Worm (Caenorhabditis elegans) whole organism, L1 larva: ENCODE data around the gene pri-1.

Source experiments
- C04F5.9 ChIP-seq: sonication (generic microtip); optimal IDR thresholded peaks from 2 replicates; lab custom pipeline; 2016; ENCODE audit warnings: missing genetic modification characterization, missing compliant biosample characterization
- C16A3.4 ChIP-seq: fragments of 150-350 bp; optimal IDR thresholded peaks from 2 replicates; lab custom pipeline; 2014; ENCODE audit warnings: missing biosample characterization, missing genetic modification characterization
- F16B12.6 ChIP-seq: fragments of 150-350 bp; optimal IDR thresholded peaks from 2 replicates; lab custom pipeline; 2014; ENCODE audit warnings: missing biosample characterization, missing genetic modification characterization
- aha-1 ChIP-seq: fragments of 150-350 bp; optimal IDR thresholded peaks from 2 replicates; lab custom pipeline; 2014; ENCODE audit warnings: missing biosample characterization, missing genetic modification characterization
- alr-1 ChIP-seq: fragments of 200-800 bp; sonication (Bioruptor generic); optimal IDR thresholded peaks from 2 replicates; lab custom pipeline; 2018; ENCODE audit warnings: borderline replicate concordance, mild to moderate bottlenecking, missing genetic modification characterization, missing compliant biosample characterization
- ama-1 ChIP-seq: fragments of 150-350 bp; optimal IDR thresholded peaks from 2 replicates; lab custom pipeline; 2014
- blmp-1 ChIP-seq: fragments of 150-350 bp; optimal IDR thresholded peaks from 2 replicates; lab custom pipeline; 2014; ENCODE audit warnings: missing biosample characterization, missing genetic modification characterization
- ceh-63 ChIP-seq: fragments of 200-800 bp; sonication (Bioruptor generic); optimal IDR thresholded peaks from 2 replicates; lab custom pipeline; 2018; ENCODE audit warnings: mild to moderate bottlenecking, missing genetic modification characterization, missing compliant biosample characterization
- ceh-82 ChIP-seq, 3 experiments: fragments of 150-350 bp in 1 of 3; sonication (generic microtip) in 2 of 3; optimal IDR thresholded peaks; 2 replicates each; lab custom pipeline; 2014 to 2017; ENCODE audit warnings: missing biosample characterization in 3 of 3, missing genetic modification characterization in 3 of 3
- ceh-90 ChIP-seq: sonication (generic microtip); optimal IDR thresholded peaks from 2 replicates; lab custom pipeline; 2016; ENCODE audit warnings: missing genetic modification characterization, missing compliant biosample characterization
- ces-1 ChIP-seq: fragments of 150-350 bp; optimal IDR thresholded peaks from 2 replicates; lab custom pipeline; 2014; ENCODE audit warnings: missing biosample characterization, missing genetic modification reagents, missing genetic modification characterization
- dpl-1 ChIP-seq, 3 experiments: fragments of 150-350 bp in 2 of 3; sonication (generic microtip) in 1 of 3; optimal IDR thresholded peaks; 2 replicates each; lab custom pipeline; 2014 to 2017; ENCODE audit warnings: missing biosample characterization in 3 of 3, missing genetic modification characterization in 3 of 3, missing genetic modification reagents in 3 of 3
- dsc-1 ChIP-seq: sonication (generic microtip); optimal IDR thresholded peaks from 2 replicates; lab custom pipeline; 2016; ENCODE audit warnings: mild to moderate bottlenecking, missing genetic modification characterization, missing compliant biosample characterization
- efl-1 ChIP-seq, 4 experiments: fragments of 150-350 bp; optimal IDR thresholded peaks in 3 of 4; peaks in 1 of 4; 1 replicate in 1 of 4; 2 replicates in 3 of 4; lab custom pipeline; 2014; ENCODE audit warnings: missing biosample characterization in 2 of 4, missing genetic modification characterization in 2 of 4, missing genetic modification reagents in 2 of 4
- fkh-4 ChIP-seq: sonication (generic microtip); optimal IDR thresholded peaks from 2 replicates; lab custom pipeline; 2016; ENCODE audit warnings: missing compliant biosample characterization, missing genetic modification characterization, borderline replicate concordance
- isw-1 ChIP-seq: fragments of 200-800 bp; sonication (Bioruptor generic); IDR thresholded peaks from 2 replicates; pipeline ENCODE4 v1.3.6; 2022; ENCODE audit warnings: missing genetic modification characterization, missing compliant biosample characterization
- jun-1 ChIP-seq: fragments of 150-350 bp; optimal IDR thresholded peaks from 2 replicates; lab custom pipeline; 2014; ENCODE audit warnings: missing biosample characterization, missing genetic modification reagents, missing genetic modification characterization
- lin-13 ChIP-seq: fragments of 150-350 bp; optimal IDR thresholded peaks from 2 replicates; lab custom pipeline; 2014; ENCODE audit warnings: missing biosample characterization, missing genetic modification reagents, missing genetic modification characterization
- lin-14 ChIP-seq: fragments of 200-800 bp; sonication (Bioruptor generic); optimal IDR thresholded peaks from 2 replicates; lab custom pipeline; 2018; ENCODE audit warnings: mild to moderate bottlenecking, missing genetic modification characterization, moderate library complexity, missing compliant biosample characterization
- lin-15B ChIP-seq: fragments of 150-350 bp; sonication (generic microtip); optimal IDR thresholded peaks from 3 replicates; lab custom pipeline; 2014; ENCODE audit warnings: missing biosample characterization, missing genetic modification characterization
- lin-35 ChIP-seq, 2 experiments: fragments of 150-350 bp; optimal IDR thresholded peaks; 2 replicates each; lab custom pipeline; 2014; ENCODE audit warnings: missing biosample characterization in 2 of 2, missing genetic modification characterization in 2 of 2, missing genetic modification reagents in 2 of 2
- lin-39 ChIP-seq: fragments of 150-350 bp; optimal IDR thresholded peaks from 2 replicates; lab custom pipeline; 2014; ENCODE audit warnings: missing biosample characterization, missing genetic modification reagents, missing genetic modification characterization
- lir-3 ChIP-seq: sonication (generic microtip); optimal IDR thresholded peaks from 2 replicates; lab custom pipeline; 2016; ENCODE audit warnings: mild to moderate bottlenecking, missing genetic modification characterization, moderate library complexity, missing compliant biosample characterization; ENCODE audit not compliant: poor library complexity
- lsy-2 ChIP-seq, 2 experiments: fragments of 150-350 bp; optimal IDR thresholded peaks; 2 replicates each; lab custom pipeline; 2014; ENCODE audit warnings: missing biosample characterization in 2 of 2, missing genetic modification characterization in 2 of 2
- mab-9 ChIP-seq: fragments of 200-800 bp; sonication (Bioruptor generic); IDR thresholded peaks from 2 replicates; pipeline ENCODE4 v1.3.6; 2022; ENCODE audit warnings: missing genetic modification reagents, missing genetic modification characterization, missing compliant biosample characterization
- mep-1 ChIP-seq: fragments of 150-350 bp; optimal IDR thresholded peaks from 2 replicates; lab custom pipeline; 2014; ENCODE audit warnings: missing biosample characterization, missing genetic modification characterization
- nhr-20 ChIP-seq: sonication (generic microtip); optimal IDR thresholded peaks from 2 replicates; lab custom pipeline; 2016; ENCODE audit warnings: mild to moderate bottlenecking, missing genetic modification characterization, missing compliant biosample characterization
- nhr-47 ChIP-seq: sonication (generic microtip); optimal IDR thresholded peaks from 2 replicates; lab custom pipeline; 2016; ENCODE audit warnings: mild to moderate bottlenecking, missing genetic modification characterization, moderate library complexity, missing compliant biosample characterization
- nhr-71 ChIP-seq: sonication (generic microtip); optimal IDR thresholded peaks from 2 replicates; lab custom pipeline; 2016; ENCODE audit warnings: mild to moderate bottlenecking, missing genetic modification characterization, moderate library complexity, missing compliant biosample characterization
- nhr-85 ChIP-seq: sonication (generic microtip); peaks from one replicate; lab custom pipeline; 2016; ENCODE audit warnings: missing genetic modification characterization, inconsistent platforms, missing compliant biosample characterization
- pag-3 ChIP-seq: sonication (generic microtip); optimal IDR thresholded peaks from 2 replicates; lab custom pipeline; 2017; ENCODE audit warnings: missing genetic modification characterization, mild to moderate bottlenecking, missing compliant biosample characterization, antibody characterized with exemption, borderline replicate concordance; ENCODE audit not compliant: insufficient read depth
- rnt-1 ChIP-seq: sonication (generic microtip); optimal IDR thresholded peaks from 2 replicates; lab custom pipeline; 2016; ENCODE audit warnings: mild to moderate bottlenecking, missing genetic modification characterization, moderate library complexity, missing compliant biosample characterization
- skn-1 ChIP-seq: fragments of 150-350 bp; optimal IDR thresholded peaks from 2 replicates; lab custom pipeline; 2014; ENCODE audit warnings: missing biosample characterization, missing genetic modification characterization
- snpc-4 ChIP-seq: fragments of 150-350 bp; optimal IDR thresholded peaks from 2 replicates; lab custom pipeline; 2014; ENCODE audit warnings: missing biosample characterization, missing genetic modification characterization
- sox-4 ChIP-seq: sonication (generic microtip); optimal IDR thresholded peaks from 2 replicates; lab custom pipeline; 2016; ENCODE audit warnings: missing genetic modification characterization, missing compliant biosample characterization
- sptf-1 ChIP-seq: fragments of 150-350 bp; optimal IDR thresholded peaks from 2 replicates; lab custom pipeline; 2014; ENCODE audit warnings: missing biosample characterization, missing genetic modification characterization
- sup-37 ChIP-seq: fragments of 200-800 bp; sonication (Bioruptor generic); optimal IDR thresholded peaks from 2 replicates; lab custom pipeline; 2018; ENCODE audit warnings: mild to moderate bottlenecking, missing genetic modification characterization, missing compliant biosample characterization
- swsn-7 ChIP-seq: sonication (generic microtip); optimal IDR thresholded peaks from 2 replicates; lab custom pipeline; 2016; ENCODE audit warnings: missing genetic modification characterization, missing compliant biosample characterization
- unc-130 ChIP-seq: fragments of 150-350 bp; optimal IDR thresholded peaks from 2 replicates; lab custom pipeline; 2017; ENCODE audit warnings: missing biosample characterization, missing genetic modification characterization, inconsistent platforms
- unc-30 ChIP-seq: sonication (generic microtip); optimal IDR thresholded peaks from 2 replicates; lab custom pipeline; 2017; ENCODE audit warnings: missing biosample characterization, missing genetic modification characterization
- unc-86 ChIP-seq: sonication (generic microtip); optimal IDR thresholded peaks from 2 replicates; lab custom pipeline; 2016; ENCODE audit warnings: missing genetic modification characterization, missing compliant biosample characterization
- xbp-1 ChIP-seq: sonication (generic microtip); optimal IDR thresholded peaks from 2 replicates; lab custom pipeline; 2016; ENCODE audit warnings: missing genetic modification characterization, missing compliant biosample characterization
- zip-4 ChIP-seq: fragments of 200-800 bp; sonication (Bioruptor generic); optimal IDR thresholded peaks from 2 replicates; lab custom pipeline; 2018; ENCODE audit warnings: mild to moderate bottlenecking, missing genetic modification characterization, moderate library complexity, missing compliant biosample characterization
- ztf-11 ChIP-seq, 2 experiments: sonication (generic microtip); optimal IDR thresholded peaks; 2 replicates each; lab custom pipeline; 2016 to 2017; ENCODE audit warnings: missing genetic modification characterization in 2 of 2, missing biosample characterization in 1 of 2, missing compliant biosample characterization in 1 of 2
- ztf-4 ChIP-seq: fragments of 150-350 bp; optimal IDR thresholded peaks from 2 replicates; lab custom pipeline; 2014; ENCODE audit warnings: missing biosample characterization, missing genetic modification characterization

pri-1 gene

ce11 chrIII:9617599-9618262 is 3.6 kb upstream of the pri-1 start:
- peak; percentile 1 for TF ChIP-seq lin-14 (GFP tag; lab: Kevin White, UChicago)
- TF ChIP-seq pag-3 (tag; lab: Kevin White, UChicago) = no peak
- no peak for TF ChIP-seq isw-1 (GFP tag; lab: Robert Waterston, UW)
- no peak for TF ChIP-seq efl-1 (optimal IDR thresholded peaks at IDR 0.05; lab: Kevin White, UChicago)
- peak in 1 of 2 experiments; percentile 16 for TF ChIP-seq efl-1 (GFP tag; optimal IDR thresholded peaks at IDR 0.05 in 1 of 2; lab: Kevin White, UChicago)
- no peak for TF ChIP-seq nhr-47 (tag; lab: Kevin White, UChicago)
- TF ChIP-seq xbp-1 = no peak
- peak in 1 of 3 experiments; percentile 8 for TF ChIP-seq dpl-1 (GFP tag; optimal IDR thresholded peaks at IDR 0.05; lab: Kevin White, UChicago)
- no peak for TF ChIP-seq lsy-2 (tag; optimal IDR thresholded peaks at IDR 0.05; lab: Kevin White, UChicago)
- peak; percentile 13 for TF ChIP-seq blmp-1
- no peak for TF ChIP-seq sox-4 (tag; lab: Kevin White, UChicago)
- TF ChIP-seq zip-4 (GFP tag; lab: Kevin White, UChicago) = no peak
- no peak for TF ChIP-seq mab-9 (GFP tag; lab: Robert Waterston, UW)
- no peak for TF ChIP-seq ama-1 (lab: Kevin White, UChicago)
- TF ChIP-seq aha-1 (tag; lab: Kevin White, UChicago) = no peak
- TF ChIP-seq ces-1 (GFP tag; lab: Kevin White, UChicago) = no peak
- TF ChIP-seq nhr-85 (tag; lab: Kevin White, UChicago) = peak; percentile 67
- TF ChIP-seq unc-130 = no peak
- no peak for TF ChIP-seq ceh-82 (tag; optimal IDR thresholded peaks at IDR 0.05; lab: Kevin White, UChicago)
- no peak for TF ChIP-seq unc-30 (tag; lab: Kevin White, UChicago)
- no peak for TF ChIP-seq ztf-11 (tag; optimal IDR thresholded peaks at IDR 0.05; lab: Kevin White, UChicago)
- peak; percentile 17 for TF ChIP-seq mep-1 (tag; lab: Kevin White, UChicago)
- no peak for TF ChIP-seq alr-1 (tag; lab: Kevin White, UChicago)
- no peak for TF ChIP-seq skn-1
- no peak for TF ChIP-seq snpc-4 (tag; lab: Kevin White, UChicago)
- no peak for TF ChIP-seq ceh-63
- TF ChIP-seq jun-1 = no peak
- TF ChIP-seq nhr-71 = no peak

ce11 chrIII:9616933-9617332 is 2.9 kb upstream of the pri-1 start:
- TF ChIP-seq sup-37 (GFP tag; lab: Kevin White, UChicago) (no peak), efl-1 (optimal IDR thresholded peaks at IDR 0.05; lab: Kevin White, UChicago) (no peak), efl-1 (GFP tag; optimal IDR thresholded peaks at IDR 0.05 in 1 of 2; lab: Kevin White, UChicago) (peak in 1 of 2 experiments; percentile 17)

- peak; percentile 38 for TF ChIP-seq unc-86
- TF ChIP-seq unc-130 = peak; percentile 68
- peak; percentile 68 to 86 for TF ChIP-seq efl-1 (optimal IDR thresholded peaks at IDR 0.05; lab: Kevin White, UChicago)
- peak; percentile 88 to 98 for TF ChIP-seq efl-1 (GFP tag; optimal IDR thresholded peaks at IDR 0.05 in 1 of 2; lab: Kevin White, UChicago)
- peak; percentile 54 for TF ChIP-seq C16A3.4 (tag; lab: Kevin White, UChicago)
- no peak for TF ChIP-seq pag-3 (tag; lab: Kevin White, UChicago)
- TF ChIP-seq fkh-4 = no peak
- TF ChIP-seq dsc-1 (tag; lab: Kevin White, UChicago) = peak; percentile 56
- TF ChIP-seq nhr-71 = peak; percentile 60
- TF ChIP-seq sptf-1 (tag; lab: Kevin White, UChicago) = no peak
- TF ChIP-seq ceh-63 = no peak
- TF ChIP-seq lir-3 (tag; lab: Kevin White, UChicago) = no peak
- TF ChIP-seq rnt-1 (tag; lab: Kevin White, UChicago) = peak; percentile 43
- TF ChIP-seq lin-35 (GFP tag; optimal IDR thresholded peaks at IDR 0.05; lab: Kevin White, UChicago) = peak; percentile 83 to 91
- TF ChIP-seq lin-15B (tag; lab: Kevin White, UChicago) = peak; percentile 8
- peak; percentile 50 for TF ChIP-seq xbp-1
- no peak for TF ChIP-seq alr-1 (tag; lab: Kevin White, UChicago)
- TF ChIP-seq blmp-1 = peak; percentile 50
- no peak for TF ChIP-seq lin-39 (tag; lab: Kevin White, UChicago)
- no peak for TF ChIP-seq unc-30 (tag; lab: Kevin White, UChicago)
- no peak for TF ChIP-seq ztf-4 (tag; lab: Kevin White, UChicago)
- peak; percentile 54 for TF ChIP-seq swsn-7 (tag; lab: Kevin White, UChicago)
- TF ChIP-seq nhr-20 (tag; lab: Kevin White, UChicago) = peak; percentile 57
- peak; percentile 91 for TF ChIP-seq F16B12.6 (tag; lab: Kevin White, UChicago)
- peak; percentile 25 for TF ChIP-seq skn-1
- peak; percentile 43 for TF ChIP-seq mep-1 (tag; lab: Kevin White, UChicago)
- TF ChIP-seq dpl-1 (GFP tag; optimal IDR thresholded peaks at IDR 0.05; lab: Kevin White, UChicago) = peak; percentile 82 to 89 (median 83)
- no peak for TF ChIP-seq ztf-11 (tag; optimal IDR thresholded peaks at IDR 0.05; lab: Kevin White, UChicago)
- TF ChIP-seq ceh-90 (tag; lab: Kevin White, UChicago) = no peak
- peak in 1 of 3 experiments; percentile 62 for TF ChIP-seq ceh-82 (tag; optimal IDR thresholded peaks at IDR 0.05; lab: Kevin White, UChicago)
- no peak for TF ChIP-seq C04F5.9
- peak; percentile 30 for TF ChIP-seq lin-13 (GFP tag; lab: Kevin White, UChicago)
These were observed 2.3 kb upstream of the pri-1 start, which contains the start of gene hcp-3 for ce11 chrIII:9616426-9616825. TSS of gene hcp-3 (minus strand) at chrIII:9616470.
